Worm (Caenorhabditis elegans) whole organism, L2 larva: ENCODE data around the gene Y53G8B.1.

Source experiments
- C34F6.9 ChIP-seq: fragments of 150-350 bp; optimal IDR thresholded peaks from 2 replicates; lab custom pipeline; 2014; ENCODE audit warnings: missing biosample characterization, missing genetic modification characterization
- R02D3.7 ChIP-seq: fragments of 150-350 bp; optimal IDR thresholded peaks from 2 replicates; lab custom pipeline; 2014; ENCODE audit warnings: missing biosample characterization, missing genetic modification characterization
- Y55F3AM.14 ChIP-seq: fragments of 200-800 bp; sonication (Bioruptor generic); optimal IDR thresholded peaks from 2 replicates; lab custom pipeline; 2018; ENCODE audit warnings: mild to moderate bottlenecking, missing genetic modification characterization, missing compliant biosample characterization
- ZK546.5 ChIP-seq: sonication (generic microtip); optimal IDR thresholded peaks from 2 replicates; lab custom pipeline; 2017; ENCODE audit warnings: missing biosample characterization, missing genetic modification characterization
- alr-1 ChIP-seq: fragments of 150-350 bp; optimal IDR thresholded peaks from 2 replicates; lab custom pipeline; 2014; ENCODE audit warnings: missing biosample characterization, missing genetic modification characterization
- aly-2 ChIP-seq: fragments of 150-350 bp; optimal IDR thresholded peaks from 2 replicates; lab custom pipeline; 2014; ENCODE audit warnings: missing biosample characterization, missing genetic modification characterization
- blmp-1 ChIP-seq: sonication (generic microtip); optimal IDR thresholded peaks from 2 replicates; lab custom pipeline; 2017; ENCODE audit warnings: missing genetic modification characterization, mild to moderate bottlenecking, missing compliant biosample characterization, antibody characterized with exemption, moderate library complexity; ENCODE audit not compliant: insufficient read depth
- ceh-16 ChIP-seq: fragments of 150-350 bp; optimal IDR thresholded peaks from 2 replicates; lab custom pipeline; 2014; ENCODE audit warnings: missing biosample characterization, missing genetic modification characterization
- ceh-82 ChIP-seq: fragments of 150-350 bp; optimal IDR thresholded peaks from 2 replicates; lab custom pipeline; 2014; ENCODE audit warnings: missing biosample characterization, missing genetic modification characterization
- crh-2 ChIP-seq: sonication (generic microtip); optimal IDR thresholded peaks from 2 replicates; lab custom pipeline; 2017; ENCODE audit warnings: missing biosample characterization, missing genetic modification characterization
- dmd-4 ChIP-seq: sonication (generic microtip); optimal IDR thresholded peaks from 2 replicates; lab custom pipeline; 2017; ENCODE audit warnings: missing biosample characterization, missing genetic modification characterization
- egl-27 ChIP-seq: sonication (generic microtip); optimal IDR thresholded peaks from 3 replicates; lab custom pipeline; 2017; ENCODE audit warnings: missing biosample characterization, missing genetic modification reagents, missing genetic modification characterization
- elt-1 ChIP-seq: fragments of 150-350 bp; optimal IDR thresholded peaks from 2 replicates; lab custom pipeline; 2014; ENCODE audit warnings: missing biosample characterization, missing genetic modification characterization
- elt-3 ChIP-seq: sonication (generic microtip); optimal IDR thresholded peaks from 2 replicates; lab custom pipeline; 2017; ENCODE audit warnings: missing biosample characterization, missing genetic modification characterization
- fos-1 ChIP-seq: fragments of 150-350 bp; optimal IDR thresholded peaks from 2 replicates; lab custom pipeline; 2014; ENCODE audit warnings: missing biosample characterization, missing genetic modification characterization
- lin-13 ChIP-seq: fragments of 150-350 bp; optimal IDR thresholded peaks from 2 replicates; lab custom pipeline; 2014; ENCODE audit warnings: missing biosample characterization, missing genetic modification reagents, missing genetic modification characterization
- lsy-2 ChIP-seq, 2 experiments: fragments of 150-350 bp in 1 of 2; sonication (generic microtip) in 1 of 2; optimal IDR thresholded peaks; 2 replicates each; lab custom pipeline; 2014 to 2017; ENCODE audit warnings: missing biosample characterization in 2 of 2, missing genetic modification characterization in 2 of 2
- mab-5 ChIP-seq: fragments of 150-350 bp; optimal IDR thresholded peaks from 2 replicates; lab custom pipeline; 2014; ENCODE audit warnings: missing biosample characterization, missing genetic modification characterization
- mbf-1 ChIP-seq: sonication (generic microtip); optimal IDR thresholded peaks from 2 replicates; lab custom pipeline; 2017; ENCODE audit warnings: missing biosample characterization, missing genetic modification characterization
- mdl-1 ChIP-seq, 2 experiments: fragments of 150-350 bp in 1 of 2; sonication (generic microtip) in 1 of 2; optimal IDR thresholded peaks; 2 replicates each; lab custom pipeline; 2017; ENCODE audit warnings: missing biosample characterization in 2 of 2, missing genetic modification characterization in 2 of 2
- nhr-10 ChIP-seq: sonication (generic microtip); optimal IDR thresholded peaks from 2 replicates; lab custom pipeline; 2017; ENCODE audit warnings: missing biosample characterization, missing genetic modification characterization
- nhr-12 ChIP-seq: fragments of 150-350 bp; optimal IDR thresholded peaks from 2 replicates; lab custom pipeline; 2014; ENCODE audit warnings: missing biosample characterization, missing genetic modification characterization
- nhr-129 ChIP-seq: fragments of 150-350 bp; optimal IDR thresholded peaks from 2 replicates; lab custom pipeline; 2014; ENCODE audit warnings: missing biosample characterization, missing genetic modification characterization
- nhr-21 ChIP-seq: fragments of 150-350 bp; optimal IDR thresholded peaks from 2 replicates; lab custom pipeline; 2014; ENCODE audit warnings: missing biosample characterization, missing genetic modification characterization
- nhr-237 ChIP-seq: fragments of 150-350 bp; optimal IDR thresholded peaks from 2 replicates; lab custom pipeline; 2014; ENCODE audit warnings: missing biosample characterization, missing genetic modification characterization
- nhr-6 ChIP-seq: fragments of 150-350 bp; optimal IDR thresholded peaks from 2 replicates; lab custom pipeline; 2014; ENCODE audit warnings: missing biosample characterization, missing genetic modification characterization
- nhr-77 ChIP-seq: fragments of 150-350 bp; optimal IDR thresholded peaks from 2 replicates; lab custom pipeline; 2014; ENCODE audit warnings: missing biosample characterization, missing genetic modification characterization
- peb-1 ChIP-seq: fragments of 150-350 bp; optimal IDR thresholded peaks from 2 replicates; lab custom pipeline; 2014; ENCODE audit warnings: missing biosample characterization, missing genetic modification characterization
- sem-4 ChIP-seq: fragments of 150-350 bp; optimal IDR thresholded peaks from 2 replicates; lab custom pipeline; 2014; ENCODE audit warnings: missing biosample characterization, missing genetic modification reagents, missing genetic modification characterization
- skn-1 ChIP-seq: sonication (generic microtip); optimal IDR thresholded peaks from 2 replicates; lab custom pipeline; 2017; ENCODE audit warnings: missing biosample characterization, missing genetic modification characterization
- sma-3 ChIP-seq: sonication (generic microtip); optimal IDR thresholded peaks from 2 replicates; lab custom pipeline; 2016; ENCODE audit warnings: missing genetic modification reagents, missing genetic modification characterization, missing compliant biosample characterization
- snpc-4 ChIP-seq: fragments of 150-350 bp; optimal IDR thresholded peaks from 2 replicates; lab custom pipeline; 2014; ENCODE audit warnings: missing biosample characterization, missing genetic modification characterization
- unc-39 ChIP-seq: fragments of 150-350 bp; optimal IDR thresholded peaks from 2 replicates; lab custom pipeline; 2014; ENCODE audit warnings: missing biosample characterization, missing genetic modification characterization
- unc-62 ChIP-seq: fragments of 150-350 bp; optimal IDR thresholded peaks from 2 replicates; lab custom pipeline; 2014; ENCODE audit warnings: missing biosample characterization, missing genetic modification reagents, missing genetic modification characterization
- zag-1 ChIP-seq: fragments of 150-350 bp; optimal IDR thresholded peaks from 2 replicates; lab custom pipeline; 2014; ENCODE audit warnings: missing biosample characterization, missing genetic modification characterization
- ztf-11 ChIP-seq: sonication (generic microtip); optimal IDR thresholded peaks from 2 replicates; lab custom pipeline; 2017; ENCODE audit warnings: missing biosample characterization, missing genetic modification characterization
- ztf-4 ChIP-seq: fragments of 150-350 bp; optimal IDR thresholded peaks from 2 replicates; lab custom pipeline; 2014; ENCODE audit warnings: missing biosample characterization, missing genetic modification characterization

Y53G8B.1 gene

DNA sequence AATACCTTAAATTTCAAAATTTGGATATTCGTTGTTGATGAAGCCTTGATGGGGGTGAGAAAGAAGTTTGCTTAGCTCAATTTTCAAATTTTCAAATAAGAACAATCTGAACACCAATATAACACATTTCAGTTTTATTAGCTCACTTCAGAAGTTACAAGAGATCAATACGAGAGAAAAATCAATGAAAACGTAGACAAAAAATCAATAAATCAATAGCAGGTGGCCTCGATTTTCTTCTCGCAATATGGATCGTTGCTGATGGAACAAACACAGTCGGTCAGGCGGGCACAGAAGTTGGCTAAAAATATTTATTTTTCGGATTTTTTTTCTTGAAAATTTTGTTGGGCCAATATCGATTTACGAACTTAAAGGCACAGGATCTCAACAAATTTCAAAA is 13.0 kb downstream of the Y53G8B.1 start:
- TF ChIP-seq sma-3 (no peak), nhr-10 (tag; lab: Kevin White, UChicago) (no peak), elt-1 (no peak), unc-62 (GFP tag; lab: Kevin White, UChicago) (no peak), zag-1 (no peak), alr-1 (tag; lab: Kevin White, UChicago) (no peak), blmp-1 (tag; lab: Kevin White, UChicago) (no peak), C34F6.9 (tag; lab: Kevin White, UChicago) (no peak), ZK546.5 (tag; lab: Kevin White, UChicago) (no peak), nhr-129 (tag; lab: Kevin White, UChicago) (no peak), nhr-6 (tag; lab: Kevin White, UChicago) (no peak), mab-5 (tag; lab: Kevin White, UChicago) (no peak), sem-4 (tag; lab: Kevin White, UChicago) (no peak)
- TF ChIP-seq, all 48 proteins: peak for 0

DNA sequence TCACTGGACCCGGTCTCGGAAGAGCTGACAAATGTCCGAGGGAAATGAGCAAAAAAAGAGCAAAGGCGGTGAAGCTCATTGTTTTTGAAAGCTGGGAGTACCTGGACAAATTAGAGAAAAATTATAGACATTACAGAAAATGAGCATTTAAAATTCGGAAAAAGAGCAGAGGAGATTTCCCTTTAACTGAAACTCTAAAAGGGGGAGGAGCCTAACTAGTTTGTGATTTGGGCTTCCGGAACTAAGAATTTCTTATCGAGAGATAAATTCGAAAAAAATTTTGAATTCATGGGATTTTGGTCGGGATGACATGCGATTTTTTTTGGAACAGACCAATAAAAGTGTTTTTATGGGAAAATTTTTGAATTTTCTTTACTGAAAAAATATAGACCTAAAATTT is 14.6 kb downstream of the Y53G8B.1 start, which contains the start of gene C44B11.4:
C44B11.4 (minus strand) TSS at position 101 of the 400 bp plus-strand sequence.
- TF ChIP-seq egl-27 (tag; lab: Kevin White, UChicago) (no peak), elt-3 (tag; lab: Kevin White, UChicago) (no peak), ztf-11 (no peak), nhr-12 (no peak), skn-1 (tag; lab: Kevin White, UChicago) (no peak), R02D3.7 (no peak), crh-2 (tag; lab: Kevin White, UChicago) (no peak), peb-1 (tag; lab: Kevin White, UChicago) (no peak), unc-62 (GFP tag; lab: Kevin White, UChicago) (no peak), fos-1 (no peak), mbf-1 (no peak), ZK546.5 (tag; lab: Kevin White, UChicago) (no peak), nhr-10 (tag; lab: Kevin White, UChicago) (no peak), ztf-4 (no peak), aly-2 (tag; lab: Kevin White, UChicago) (no peak)

DNA sequence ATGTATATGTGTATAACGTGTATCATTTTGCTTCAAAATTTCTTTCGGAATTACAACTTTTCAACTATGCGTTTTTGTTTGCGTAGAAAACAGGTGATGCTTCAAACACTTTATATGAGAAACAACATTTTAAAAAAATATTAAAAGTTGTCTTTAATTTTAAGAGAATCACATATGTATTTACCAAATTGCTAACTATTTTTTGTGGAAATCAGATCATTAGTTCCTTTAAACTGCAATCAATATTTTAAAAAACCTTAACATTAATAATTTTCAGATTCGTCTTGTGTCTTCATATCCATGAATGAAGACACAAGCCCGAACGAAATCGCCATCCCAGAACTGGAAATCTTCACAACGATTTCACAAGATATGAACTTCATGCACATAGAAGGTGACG is 23.8 kb downstream of the Y53G8B.1 start, which contains the start of gene C44B11.6:
C44B11.6 (plus strand) TSS at position 301 of the 400 bp plus-strand sequence.
- TF ChIP-seq egl-27 (tag; lab: Kevin White, UChicago): no peak
- no peak for TF ChIP-seq alr-1 (tag; lab: Kevin White, UChicago)
- TF ChIP-seq fos-1: no peak
- TF ChIP-seq zag-1: no peak
- no peak for TF ChIP-seq lin-13 (GFP tag; lab: Kevin White, UChicago)
- no peak for TF ChIP-seq nhr-10 (tag; lab: Kevin White, UChicago)
- no peak for TF ChIP-seq crh-2 (tag; lab: Kevin White, UChicago)
- TF ChIP-seq lsy-2 (tag; optimal IDR thresholded peaks at IDR 0.05; lab: Kevin White, UChicago): no peak
- TF ChIP-seq nhr-77 (tag; lab: Kevin White, UChicago): no peak
- no peak for TF ChIP-seq ceh-16
- no peak for TF ChIP-seq ztf-4
- TF ChIP-seq C34F6.9 (tag; lab: Kevin White, UChicago): no peak
- TF ChIP-seq Y55F3AM.14 (GFP tag; lab: Kevin White, UChicago): no peak
- TF ChIP-seq skn-1 (tag; lab: Kevin White, UChicago): no peak
- no peak for TF ChIP-seq nhr-12
- TF ChIP-seq nhr-21 (tag; lab: Kevin White, UChicago): no peak
- TF ChIP-seq sem-4 (tag; lab: Kevin White, UChicago): no peak
- no peak for TF ChIP-seq dmd-4
- no peak for TF ChIP-seq aly-2 (tag; lab: Kevin White, UChicago)
- TF ChIP-seq snpc-4: no peak

DNA sequence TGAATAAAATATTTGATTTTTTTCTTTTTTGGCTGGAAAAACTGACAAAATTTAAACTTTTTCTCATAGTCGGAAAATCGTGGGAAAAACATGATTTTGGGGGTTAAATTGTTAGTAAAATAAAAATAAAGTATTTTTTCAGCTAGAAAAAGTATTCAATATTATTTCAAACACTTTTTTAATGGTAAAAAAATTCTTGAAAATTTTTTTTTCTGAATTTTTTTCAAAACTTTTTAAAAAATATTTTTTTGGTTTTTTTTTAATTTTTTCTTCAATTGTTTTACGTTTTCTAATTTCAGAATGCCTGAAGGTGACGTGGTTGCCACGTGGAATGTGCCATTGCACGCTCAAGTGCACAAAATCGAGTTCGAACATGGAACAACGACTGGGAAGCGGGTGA is 25.9 kb downstream of the Y53G8B.1 start, which contains the start of gene C44B11.1:
C44B11.1 (plus strand) TSS at position 301 of the 400 bp plus-strand sequence.
- TF ChIP-seq nhr-237 (tag; lab: Kevin White, UChicago): no peak
- TF ChIP-seq aly-2 (tag; lab: Kevin White, UChicago): no peak
- no peak for TF ChIP-seq alr-1 (tag; lab: Kevin White, UChicago)
- no peak for TF ChIP-seq zag-1
- TF ChIP-seq sma-3: no peak
- no peak for TF ChIP-seq mab-5 (tag; lab: Kevin White, UChicago)
- no peak for TF ChIP-seq ceh-82 (tag; lab: Kevin White, UChicago)
- no peak for TF ChIP-seq ztf-11
- no peak for TF ChIP-seq blmp-1 (tag; lab: Kevin White, UChicago)
- TF ChIP-seq dmd-4: no peak
- no peak for TF ChIP-seq nhr-6 (tag; lab: Kevin White, UChicago)
- TF ChIP-seq Y55F3AM.14 (GFP tag; lab: Kevin White, UChicago): no peak
- no peak for TF ChIP-seq ZK546.5 (tag; lab: Kevin White, UChicago)
- TF ChIP-seq elt-3 (tag; lab: Kevin White, UChicago): no peak
- TF ChIP-seq mdl-1 (tag; optimal IDR thresholded peaks at IDR 0.05; lab: Kevin White, UChicago): no peak
- no peak for TF ChIP-seq lin-13 (GFP tag; lab: Kevin White, UChicago)
- no peak for TF ChIP-seq C34F6.9 (tag; lab: Kevin White, UChicago)
- no peak for TF ChIP-seq skn-1 (tag; lab: Kevin White, UChicago)
- TF ChIP-seq egl-27 (tag; lab: Kevin White, UChicago): no peak
- TF ChIP-seq unc-39: no peak
- TF ChIP-seq, all 48 proteins: peak for 0
